Worm (Caenorhabditis elegans) whole organism, L2 larva: ENCODE measurements around the gene F49H12.7.

Experiments
- C34F6.9 ChIP-seq: fragments of 150-350 bp; optimal IDR thresholded peaks from 2 replicates; lab custom pipeline; 2014; ENCODE audit warnings: missing biosample characterization, missing genetic modification characterization
- F13H6.1 ChIP-seq: sonication (generic microtip); optimal IDR thresholded peaks from 2 replicates; lab custom pipeline; 2016; ENCODE audit warnings: missing genetic modification characterization, missing compliant biosample characterization
- R02D3.7 ChIP-seq: fragments of 150-350 bp; optimal IDR thresholded peaks from 2 replicates; lab custom pipeline; 2014; ENCODE audit warnings: missing biosample characterization, missing genetic modification characterization
- Y55F3AM.14 ChIP-seq: fragments of 200-800 bp; sonication (Bioruptor generic); optimal IDR thresholded peaks from 2 replicates; lab custom pipeline; 2018; ENCODE audit warnings: mild to moderate bottlenecking, missing genetic modification characterization, missing compliant biosample characterization
- aly-2 ChIP-seq: fragments of 150-350 bp; optimal IDR thresholded peaks from 2 replicates; lab custom pipeline; 2014; ENCODE audit warnings: missing biosample characterization, missing genetic modification characterization
- ama-1 ChIP-seq: fragments of 150-350 bp; optimal IDR thresholded peaks from 2 replicates; lab custom pipeline; 2018; ENCODE audit warnings: inconsistent platforms
- blmp-1 ChIP-seq: sonication (generic microtip); optimal IDR thresholded peaks from 2 replicates; lab custom pipeline; 2017; ENCODE audit warnings: missing genetic modification characterization, mild to moderate bottlenecking, missing compliant biosample characterization, antibody characterized with exemption, moderate library complexity; ENCODE audit not compliant: insufficient read depth
- ceh-16 ChIP-seq: fragments of 150-350 bp; optimal IDR thresholded peaks from 2 replicates; lab custom pipeline; 2014; ENCODE audit warnings: missing biosample characterization, missing genetic modification characterization
- crh-2 ChIP-seq: sonication (generic microtip); optimal IDR thresholded peaks from 2 replicates; lab custom pipeline; 2017; ENCODE audit warnings: missing biosample characterization, missing genetic modification characterization
- egl-27 ChIP-seq: sonication (generic microtip); optimal IDR thresholded peaks from 3 replicates; lab custom pipeline; 2017; ENCODE audit warnings: missing biosample characterization, missing genetic modification reagents, missing genetic modification characterization
- elt-1 ChIP-seq: fragments of 150-350 bp; optimal IDR thresholded peaks from 2 replicates; lab custom pipeline; 2014; ENCODE audit warnings: missing biosample characterization, missing genetic modification characterization
- fos-1 ChIP-seq: fragments of 150-350 bp; optimal IDR thresholded peaks from 2 replicates; lab custom pipeline; 2014; ENCODE audit warnings: missing biosample characterization, missing genetic modification characterization
- gmeb-1 ChIP-seq: fragments of 150-350 bp; optimal IDR thresholded peaks from 2 replicates; lab custom pipeline; 2014; ENCODE audit warnings: missing biosample characterization, missing genetic modification characterization
- lin-13 ChIP-seq: fragments of 150-350 bp; optimal IDR thresholded peaks from 2 replicates; lab custom pipeline; 2014; ENCODE audit warnings: missing biosample characterization, missing genetic modification reagents, missing genetic modification characterization
- lsy-2 ChIP-seq, 2 experiments: fragments of 150-350 bp in 1 of 2; sonication (generic microtip) in 1 of 2; optimal IDR thresholded peaks; 2 replicates each; lab custom pipeline; 2014 to 2017; ENCODE audit warnings: missing biosample characterization in 2 of 2, missing genetic modification characterization in 2 of 2
- mab-5 ChIP-seq: fragments of 150-350 bp; optimal IDR thresholded peaks from 2 replicates; lab custom pipeline; 2014; ENCODE audit warnings: missing biosample characterization, missing genetic modification characterization
- mbf-1 ChIP-seq: sonication (generic microtip); optimal IDR thresholded peaks from 2 replicates; lab custom pipeline; 2017; ENCODE audit warnings: missing biosample characterization, missing genetic modification characterization
- mdl-1 ChIP-seq, 2 experiments: fragments of 150-350 bp in 1 of 2; sonication (generic microtip) in 1 of 2; optimal IDR thresholded peaks; 2 replicates each; lab custom pipeline; 2017; ENCODE audit warnings: missing biosample characterization in 2 of 2, missing genetic modification characterization in 2 of 2
- nhr-10 ChIP-seq: sonication (generic microtip); optimal IDR thresholded peaks from 2 replicates; lab custom pipeline; 2017; ENCODE audit warnings: missing biosample characterization, missing genetic modification characterization
- nhr-12 ChIP-seq: fragments of 150-350 bp; optimal IDR thresholded peaks from 2 replicates; lab custom pipeline; 2014; ENCODE audit warnings: missing biosample characterization, missing genetic modification characterization
- nhr-129 ChIP-seq: fragments of 150-350 bp; optimal IDR thresholded peaks from 2 replicates; lab custom pipeline; 2014; ENCODE audit warnings: missing biosample characterization, missing genetic modification characterization
- nhr-21 ChIP-seq: fragments of 150-350 bp; optimal IDR thresholded peaks from 2 replicates; lab custom pipeline; 2014; ENCODE audit warnings: missing biosample characterization, missing genetic modification characterization
- nhr-25 ChIP-seq: fragments of 150-350 bp; sonication (generic microtip); optimal IDR thresholded peaks from 3 replicates; lab custom pipeline; 2014; ENCODE audit warnings: missing biosample characterization, missing genetic modification characterization
- nhr-6 ChIP-seq: fragments of 150-350 bp; optimal IDR thresholded peaks from 2 replicates; lab custom pipeline; 2014; ENCODE audit warnings: missing biosample characterization, missing genetic modification characterization
- nhr-77 ChIP-seq: fragments of 150-350 bp; optimal IDR thresholded peaks from 2 replicates; lab custom pipeline; 2014; ENCODE audit warnings: missing biosample characterization, missing genetic modification characterization
- skn-1 ChIP-seq: sonication (generic microtip); optimal IDR thresholded peaks from 2 replicates; lab custom pipeline; 2017; ENCODE audit warnings: missing biosample characterization, missing genetic modification characterization
- sma-3 ChIP-seq: sonication (generic microtip); optimal IDR thresholded peaks from 2 replicates; lab custom pipeline; 2016; ENCODE audit warnings: missing genetic modification reagents, missing genetic modification characterization, missing compliant biosample characterization
- sma-9 ChIP-seq, 2 experiments: fragments of 150-350 bp in 1 of 2; sonication (generic microtip) in 1 of 2; optimal IDR thresholded peaks; 2 replicates each; lab custom pipeline; 2014 to 2016; ENCODE audit warnings: missing genetic modification characterization in 2 of 2, mild to moderate bottlenecking in 1 of 2, missing biosample characterization in 1 of 2, missing compliant biosample characterization in 1 of 2, missing genetic modification reagents in 1 of 2, moderate library complexity in 1 of 2
- unc-39 ChIP-seq: fragments of 150-350 bp; optimal IDR thresholded peaks from 2 replicates; lab custom pipeline; 2014; ENCODE audit warnings: missing biosample characterization, missing genetic modification characterization
- unc-55 ChIP-seq: fragments of 150-350 bp; sonication (generic microtip); optimal IDR thresholded peaks from 3 replicates; lab custom pipeline; 2014; ENCODE audit warnings: missing biosample characterization, missing genetic modification reagents, missing genetic modification characterization
- unc-62 ChIP-seq: fragments of 150-350 bp; optimal IDR thresholded peaks from 2 replicates; lab custom pipeline; 2014; ENCODE audit warnings: missing biosample characterization, missing genetic modification reagents, missing genetic modification characterization
- ztf-11 ChIP-seq: sonication (generic microtip); optimal IDR thresholded peaks from 2 replicates; lab custom pipeline; 2017; ENCODE audit warnings: missing biosample characterization, missing genetic modification characterization
- ztf-4 ChIP-seq: fragments of 150-350 bp; optimal IDR thresholded peaks from 2 replicates; lab custom pipeline; 2014; ENCODE audit warnings: missing biosample characterization, missing genetic modification characterization

The F49H12.7 gene

DNA sequence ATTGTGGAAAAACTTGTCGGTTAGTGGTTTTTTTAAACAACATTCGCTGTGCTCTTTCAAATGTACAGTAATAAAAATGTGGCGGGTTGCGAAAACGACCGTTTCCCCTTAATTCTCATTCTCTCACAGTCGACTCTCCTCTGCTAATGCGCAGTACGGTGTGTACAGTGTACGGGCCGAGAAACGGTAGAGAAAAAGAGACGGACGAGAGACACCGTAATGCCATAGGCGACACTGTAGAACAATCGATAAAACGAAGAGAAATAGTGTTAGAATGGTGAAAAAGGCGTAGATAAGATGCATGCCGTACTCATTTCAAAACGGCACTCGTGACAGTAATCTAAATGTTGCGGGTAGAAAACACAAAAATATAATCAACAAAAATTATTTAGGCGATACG lies 25.7 kb downstream of the F49H12.7 start:
- TF ChIP-seq crh-2 (tag; lab: Kevin White, UChicago) (peak; percentile 33), gmeb-1 (tag; lab: Kevin White, UChicago) (peak; percentile 26), nhr-129 (peak; percentile 54), ceh-16 (tag; lab: Kevin White, UChicago) (no peak), skn-1 (tag; lab: Kevin White, UChicago) (no peak), sma-9 (GFP tag; optimal IDR thresholded peaks at IDR 0.05; lab: Kevin White, UChicago) (peak; percentile 36), sma-9 (tag; optimal IDR thresholded peaks at IDR 0.05; lab: Kevin White, UChicago) (no peak), mbf-1 (tag; lab: Kevin White, UChicago) (no peak), nhr-10 (tag; lab: Kevin White, UChicago) (no peak), fos-1 (tag; lab: Kevin White, UChicago) (peak; percentile 39), mdl-1 (tag; optimal IDR thresholded peaks at IDR 0.05; lab: Kevin White, UChicago) (no peak), nhr-25 (tag; lab: Kevin White, UChicago) (peak; percentile 33), F13H6.1 (tag; lab: Kevin White, UChicago) (peak; percentile 22), C34F6.9 (tag; lab: Kevin White, UChicago) (peak; percentile 11), nhr-6 (no peak)

ce11 chrX:2093169-2093568 lies 28.3 kb downstream of the F49H12.7 start, which contains the start of gene col-164:
col-164 (plus strand) TSS chrX:2093469.
- no peak for TF ChIP-seq unc-62
- TF ChIP-seq nhr-77: no peak
- no peak for TF ChIP-seq skn-1 (tag; lab: Kevin White, UChicago)
- no peak for TF ChIP-seq nhr-129
- no peak for TF ChIP-seq elt-1 (tag; lab: Kevin White, UChicago)
- no peak for TF ChIP-seq R02D3.7 (tag; lab: Kevin White, UChicago)
- TF ChIP-seq mab-5: no peak
- TF ChIP-seq gmeb-1 (tag; lab: Kevin White, UChicago): no peak
- no peak for TF ChIP-seq lin-13
- no peak for TF ChIP-seq Y55F3AM.14 (GFP tag; lab: Kevin White, UChicago)
- no peak for TF ChIP-seq ztf-4 (tag; lab: Kevin White, UChicago)
- TF ChIP-seq fos-1 (tag; lab: Kevin White, UChicago): no peak

DNA sequence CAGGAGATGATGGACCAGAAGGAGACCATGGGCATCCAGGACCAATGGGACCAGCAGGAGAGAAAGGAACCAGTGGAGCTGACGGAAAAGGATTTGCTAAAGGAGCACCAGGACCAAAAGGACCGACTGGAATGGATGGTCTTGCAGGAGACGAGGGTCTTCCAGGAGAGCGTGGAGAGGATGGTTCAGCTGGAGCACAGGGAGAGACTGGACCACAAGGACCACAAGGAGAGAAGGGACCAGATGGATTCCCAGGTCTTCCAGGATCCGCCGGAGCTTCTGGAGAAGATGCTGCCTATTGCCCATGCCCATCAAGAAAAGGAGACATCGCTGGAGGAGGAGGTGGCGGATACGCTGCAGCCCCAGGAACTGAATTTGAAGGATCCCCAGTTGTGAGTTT lies 29.3 kb downstream of the F49H12.7 start:
- TF ChIP-seq egl-27 (no peak), nhr-12 (tag; lab: Kevin White, UChicago) (no peak), lsy-2 (tag; optimal IDR thresholded peaks at IDR 0.05; lab: Kevin White, UChicago) (no peak), ama-1 (lab: Kevin White, UChicago) (no peak), sma-3 (no peak), C34F6.9 (tag; lab: Kevin White, UChicago) (no peak), ztf-4 (tag; lab: Kevin White, UChicago) (no peak), blmp-1 (tag; lab: Kevin White, UChicago) (no peak), gmeb-1 (tag; lab: Kevin White, UChicago) (no peak), ztf-11 (no peak), nhr-6 (no peak), unc-39 (tag; lab: Kevin White, UChicago) (no peak)

DNA sequence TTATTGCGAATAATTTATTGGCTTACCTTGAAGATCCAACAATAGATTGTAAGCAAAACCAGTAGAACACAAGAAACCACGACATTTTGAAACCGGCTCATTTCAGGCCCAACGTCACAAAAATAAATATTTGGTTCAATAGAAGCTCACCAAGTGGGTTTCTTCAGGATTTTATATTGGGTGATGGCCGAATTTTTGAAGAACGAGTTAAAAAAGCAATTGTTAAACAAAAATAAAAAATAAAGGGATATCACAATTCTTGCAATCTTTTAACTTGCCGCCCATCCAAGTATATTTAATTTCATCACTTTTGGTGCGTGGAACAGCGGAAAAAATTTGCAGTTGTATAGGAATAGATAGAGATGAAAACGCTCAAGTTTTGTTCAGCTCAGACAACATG lies 32.0 kb downstream of the F49H12.7 start, which contains the start of gene T21D9.2:
TSS of gene T21D9.2 (minus strand) at position 101 of the 400 bp plus-strand sequence.
- TF ChIP-seq ztf-4 (tag; lab: Kevin White, UChicago): no peak
- TF ChIP-seq mbf-1 (tag; lab: Kevin White, UChicago): no peak
- TF ChIP-seq crh-2 (tag; lab: Kevin White, UChicago): no peak
- TF ChIP-seq fos-1 (tag; lab: Kevin White, UChicago): no peak
- no peak for TF ChIP-seq ama-1 (lab: Kevin White, UChicago)
- no peak for TF ChIP-seq nhr-25 (tag; lab: Kevin White, UChicago)
- TF ChIP-seq nhr-12 (tag; lab: Kevin White, UChicago): no peak
- TF ChIP-seq unc-55 (GFP tag; lab: Kevin White, UChicago): no peak
- TF ChIP-seq ztf-11: no peak
- TF ChIP-seq aly-2 (tag; lab: Kevin White, UChicago): no peak
- TF ChIP-seq elt-1 (tag; lab: Kevin White, UChicago): no peak
- no peak for TF ChIP-seq F13H6.1 (tag; lab: Kevin White, UChicago)
- no peak for TF ChIP-seq nhr-21 (tag; lab: Kevin White, UChicago)

ce11 chrX:2099002-2099401 lies 34.2 kb downstream of the F49H12.7 start:
- TF ChIP-seq mab-5 (peak; percentile 57), unc-55 (GFP tag; lab: Kevin White, UChicago) (peak; percentile 13), C34F6.9 (tag; lab: Kevin White, UChicago) (no peak)
